Worm (Caenorhabditis elegans): Measurements from ENCODE around the gene eef-1A.1.

Gene eef-1A.1

DNA sequence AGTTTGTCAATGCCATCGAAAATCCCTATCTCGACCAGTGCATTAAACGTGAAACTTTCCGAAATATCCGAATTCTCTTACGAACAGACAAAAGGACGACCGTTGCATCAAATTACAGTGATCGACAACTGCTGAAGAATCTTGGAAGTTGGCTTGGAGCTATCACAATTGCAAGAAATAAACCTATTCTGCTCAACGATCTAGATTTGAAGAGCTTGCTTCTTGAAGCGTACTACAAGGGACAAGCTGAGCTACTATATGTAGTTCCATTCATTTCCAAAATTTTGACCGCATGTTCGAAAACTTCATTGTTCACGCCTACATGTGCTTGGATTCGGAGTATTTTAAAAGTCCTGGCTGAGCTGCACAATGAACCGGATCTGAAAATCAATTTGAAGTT lies 17.5 kb downstream of the eef-1A.1 start:
- no peak for TF ChIP-seq klf-2 (GFP tag; conservative IDR thresholded peaks at IDR 0.05)
- no peak for TF ChIP-seq ztf-29 (GFP tag; IDR thresholded peaks at IDR 0.05)
- TF ChIP-seq tab-1 (GFP tag; IDR thresholded peaks at IDR 0.05) = no peak
- no peak for TF ChIP-seq cog-1 (tag; optimal IDR thresholded peaks at IDR 0.05)
- TF ChIP-seq flt-1 (GFP tag; IDR thresholded peaks at IDR 0.05) = no peak

DNA sequence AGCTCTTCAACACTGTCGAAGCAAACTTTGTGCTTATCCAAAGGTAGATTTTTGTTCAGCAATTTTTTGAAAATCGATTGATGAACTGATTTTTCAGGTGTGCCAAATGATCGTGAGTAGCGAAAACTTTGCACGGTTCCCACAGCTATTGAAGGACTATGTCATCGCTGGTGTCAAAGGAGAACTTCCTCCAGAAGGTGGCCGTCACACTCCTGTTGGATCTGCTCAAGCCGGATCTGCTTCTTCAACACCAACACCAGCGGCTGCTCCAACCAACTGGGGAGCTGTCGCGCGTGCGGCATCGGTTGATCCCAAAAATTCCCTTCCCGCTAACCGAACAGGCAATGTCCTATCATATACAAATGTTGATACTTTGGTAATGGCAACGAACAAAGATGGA lies 18.1 kb downstream of the eef-1A.1 start:
- no peak for TF ChIP-seq ztf-23 (GFP tag; IDR thresholded peaks at IDR 0.05)
- TF ChIP-seq T22C8.4 (GFP tag; IDR thresholded peaks at IDR 0.05) = no peak
- TF ChIP-seq med-1 (GFP tag; optimal IDR thresholded peaks at IDR 0.05; ENCODE audit: insufficient read depth) = no peak
- TF ChIP-seq cog-1 (tag; optimal IDR thresholded peaks at IDR 0.05) = no peak
- TF ChIP-seq klf-2 (GFP tag; conservative IDR thresholded peaks at IDR 0.05) = no peak
- no peak for TF ChIP-seq ztf-29 (GFP tag; IDR thresholded peaks at IDR 0.05)
- TF ChIP-seq tab-1 (GFP tag; IDR thresholded peaks at IDR 0.05) = no peak
- no peak for TF ChIP-seq flt-1 (GFP tag; IDR thresholded peaks at IDR 0.05)
- no peak for TF ChIP-seq ref-1 (GFP tag; conservative IDR thresholded peaks at IDR 0.05)

DNA sequence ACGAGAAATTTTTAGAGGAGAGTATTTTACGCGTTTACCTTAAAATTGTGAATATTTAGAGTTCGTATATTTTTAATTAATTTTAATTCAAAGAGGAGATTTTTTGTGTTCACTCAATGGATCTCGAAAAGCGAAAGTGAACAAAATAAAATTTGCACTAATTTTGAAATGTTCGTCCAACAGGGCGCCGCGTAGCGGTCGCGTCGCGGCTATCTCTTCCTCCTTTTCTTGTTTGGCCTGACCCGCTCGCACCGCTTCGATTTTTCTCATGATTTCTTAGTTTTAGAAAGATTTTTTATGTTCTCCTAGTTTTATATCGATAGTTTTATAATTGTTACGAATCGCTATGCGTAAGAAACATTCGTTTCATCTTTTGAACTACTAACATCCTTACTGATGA lies 20.1 kb downstream of the eef-1A.1 start:
- TF ChIP-seq ref-1 (GFP tag; conservative IDR thresholded peaks at IDR 0.05) (no peak), ztf-23 (GFP tag; IDR thresholded peaks at IDR 0.05) (no peak), med-1 (GFP tag; optimal IDR thresholded peaks at IDR 0.05; ENCODE audit: insufficient read depth) (no peak), tab-1 (GFP tag; IDR thresholded peaks at IDR 0.05) (no peak), flt-1 (GFP tag; IDR thresholded peaks at IDR 0.05) (no peak), ztf-29 (GFP tag; IDR thresholded peaks at IDR 0.05) (no peak), klf-2 (GFP tag; conservative IDR thresholded peaks at IDR 0.05) (no peak), cog-1 (tag; optimal IDR thresholded peaks at IDR 0.05) (no peak), T22C8.4 (GFP tag; IDR thresholded peaks at IDR 0.05) (no peak)

DNA sequence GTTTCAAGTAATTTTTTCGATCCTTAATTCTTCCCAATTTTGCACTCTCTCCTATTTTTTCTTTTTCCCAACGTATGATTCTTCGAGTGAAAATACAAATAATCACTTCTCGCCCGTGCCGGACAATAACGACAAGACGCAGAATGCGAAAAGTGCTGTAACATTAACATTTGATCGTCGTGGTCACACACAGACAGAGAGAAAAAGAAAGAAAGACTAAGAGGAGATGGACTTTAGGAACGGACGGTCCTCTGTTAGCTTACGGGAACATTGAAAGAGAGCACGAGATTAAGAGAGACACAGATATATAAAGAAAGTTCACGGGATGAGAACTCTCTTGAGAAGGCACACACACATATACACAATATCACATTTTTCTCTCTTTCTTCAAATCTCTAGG lies 23.6 kb downstream of the eef-1A.1 start:
- TF ChIP-seq T22C8.4 (GFP tag; IDR thresholded peaks at IDR 0.05) (no peak), cog-1 (tag; optimal IDR thresholded peaks at IDR 0.05) (peak; percentile 44)

DNA sequence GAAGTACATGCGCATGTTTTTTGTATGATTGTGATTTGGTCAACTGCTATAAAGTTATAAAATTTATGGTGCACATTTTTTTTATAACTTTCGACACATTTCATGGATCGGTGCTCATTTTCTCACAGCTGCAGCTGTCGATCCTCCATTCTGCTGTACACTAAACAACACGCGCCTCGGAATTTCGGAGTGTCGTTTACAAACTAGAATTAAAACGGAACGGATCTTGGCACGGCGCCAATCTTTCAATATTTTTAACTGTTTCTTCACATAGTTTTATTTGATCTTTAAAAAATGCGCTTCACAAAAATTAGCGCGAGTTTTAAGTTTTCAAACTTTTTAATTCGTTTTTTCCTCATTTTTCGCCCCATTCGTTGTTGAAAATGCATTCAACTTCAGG lies 25.1 kb downstream of the eef-1A.1 start, which contains the start of gene let-711:
Gene let-711 (plus strand): TSS at position 337 of the 400 bp plus-strand sequence.
- TF ChIP-seq cog-1 (tag; optimal IDR thresholded peaks at IDR 0.05) (no peak), klf-2 (GFP tag; conservative IDR thresholded peaks at IDR 0.05) (no peak), med-1 (GFP tag; optimal IDR thresholded peaks at IDR 0.05; ENCODE audit: insufficient read depth) (no peak), ztf-29 (GFP tag; IDR thresholded peaks at IDR 0.05) (no peak), ztf-23 (GFP tag; IDR thresholded peaks at IDR 0.05) (no peak), ref-1 (GFP tag; conservative IDR thresholded peaks at IDR 0.05) (no peak), flt-1 (GFP tag; IDR thresholded peaks at IDR 0.05) (no peak), tab-1 (GFP tag; IDR thresholded peaks at IDR 0.05) (no peak), T22C8.4 (GFP tag; IDR thresholded peaks at IDR 0.05) (no peak)

DNA sequence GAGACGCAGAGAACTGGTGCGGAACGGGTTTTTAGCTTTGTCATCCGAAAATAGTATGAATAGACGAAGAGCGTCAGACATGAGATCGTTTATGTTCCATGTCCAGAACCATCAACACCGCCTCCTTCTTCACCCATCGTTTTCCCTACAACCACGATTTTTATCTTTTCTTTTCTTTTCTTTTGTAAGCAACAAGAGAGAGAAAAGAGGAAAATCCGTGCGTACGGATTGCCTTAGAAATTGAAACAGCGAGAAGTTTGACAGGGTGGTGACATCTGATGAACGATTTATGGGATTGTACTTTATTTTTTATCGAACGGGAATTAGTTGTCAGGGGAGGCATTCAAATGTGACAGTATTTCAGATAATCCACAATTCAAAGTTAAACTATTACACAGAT lies 25.8 kb downstream of the eef-1A.1 start, which contains the start of gene abu-13:
Gene abu-13 (minus strand): TSS at position 152 of the 400 bp plus-strand sequence.
- TF ChIP-seq ref-1 (GFP tag; conservative IDR thresholded peaks at IDR 0.05) (no peak), cog-1 (tag; optimal IDR thresholded peaks at IDR 0.05) (no peak), klf-2 (GFP tag; conservative IDR thresholded peaks at IDR 0.05) (no peak), tab-1 (GFP tag; IDR thresholded peaks at IDR 0.05) (no peak), flt-1 (GFP tag; IDR thresholded peaks at IDR 0.05) (no peak), T22C8.4 (GFP tag; IDR thresholded peaks at IDR 0.05) (no peak), ztf-29 (GFP tag; IDR thresholded peaks at IDR 0.05) (no peak), med-1 (GFP tag; optimal IDR thresholded peaks at IDR 0.05; ENCODE audit: insufficient read depth) (no peak), ztf-23 (GFP tag; IDR thresholded peaks at IDR 0.05) (no peak)

DNA sequence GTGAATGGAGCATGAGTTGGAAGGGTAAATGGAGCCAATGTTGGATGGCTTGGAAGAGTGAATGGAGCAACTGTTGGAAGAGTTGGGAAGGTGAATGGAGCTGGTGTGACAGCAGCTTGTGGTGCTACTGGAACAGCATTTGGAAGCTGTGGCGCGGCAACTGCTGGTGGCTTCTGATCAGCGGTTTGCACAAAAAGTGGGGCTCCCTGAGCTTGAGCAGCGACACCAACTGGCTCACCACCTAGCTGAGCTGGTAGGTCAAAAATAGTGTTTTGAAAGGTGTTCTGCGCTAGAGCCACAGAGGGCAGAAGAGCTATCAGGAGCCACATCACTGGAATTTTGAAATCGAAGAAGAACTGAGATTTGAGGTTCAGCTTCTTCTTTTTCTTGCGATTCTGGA lies 26.2 kb downstream of the eef-1A.1 start:
- TF ChIP-seq tab-1 (GFP tag; IDR thresholded peaks at IDR 0.05) (0 out of 2 replicates have a peak, but pooled peaks have one; percentile 46), ztf-29 (GFP tag; IDR thresholded peaks at IDR 0.05) (no peak)

DNA sequence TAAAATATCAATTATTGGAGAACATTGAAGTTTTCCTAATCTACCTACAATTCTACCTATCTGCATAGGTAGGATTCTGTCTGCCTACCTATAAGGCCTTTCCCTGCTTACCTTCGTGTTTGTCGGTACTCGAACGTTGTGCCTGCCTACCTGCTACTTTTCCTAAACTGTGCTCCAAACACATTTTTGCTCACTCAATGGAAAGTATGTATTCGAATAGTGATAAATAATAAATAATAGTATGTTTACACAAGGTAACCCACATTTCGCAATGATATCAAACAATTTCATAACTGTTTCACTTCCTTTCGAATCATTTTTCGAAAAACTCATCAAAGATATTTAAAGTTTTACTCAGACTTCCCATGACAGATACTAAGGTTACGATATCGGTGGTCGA lies 32.0 kb downstream of the eef-1A.1 start, which contains the start of gene F57B9.3:
Gene F57B9.3 (plus strand): TSS at position 301 of the 400 bp plus-strand sequence.
- no peak for TF ChIP-seq tab-1 (GFP tag; IDR thresholded peaks at IDR 0.05)
- no peak for TF ChIP-seq ref-1 (GFP tag; conservative IDR thresholded peaks at IDR 0.05)
- no peak for TF ChIP-seq ztf-23 (GFP tag; IDR thresholded peaks at IDR 0.05)
- no peak for TF ChIP-seq ztf-29 (GFP tag; IDR thresholded peaks at IDR 0.05)
- TF ChIP-seq med-1 (GFP tag; optimal IDR thresholded peaks at IDR 0.05; ENCODE audit: insufficient read depth) = no peak
- TF ChIP-seq klf-2 (GFP tag; conservative IDR thresholded peaks at IDR 0.05) = no peak
- TF ChIP-seq T22C8.4 (GFP tag; IDR thresholded peaks at IDR 0.05) = no peak
- no peak for TF ChIP-seq cog-1 (tag; optimal IDR thresholded peaks at IDR 0.05)
- TF ChIP-seq flt-1 (GFP tag; IDR thresholded peaks at IDR 0.05) = no peak

DNA sequence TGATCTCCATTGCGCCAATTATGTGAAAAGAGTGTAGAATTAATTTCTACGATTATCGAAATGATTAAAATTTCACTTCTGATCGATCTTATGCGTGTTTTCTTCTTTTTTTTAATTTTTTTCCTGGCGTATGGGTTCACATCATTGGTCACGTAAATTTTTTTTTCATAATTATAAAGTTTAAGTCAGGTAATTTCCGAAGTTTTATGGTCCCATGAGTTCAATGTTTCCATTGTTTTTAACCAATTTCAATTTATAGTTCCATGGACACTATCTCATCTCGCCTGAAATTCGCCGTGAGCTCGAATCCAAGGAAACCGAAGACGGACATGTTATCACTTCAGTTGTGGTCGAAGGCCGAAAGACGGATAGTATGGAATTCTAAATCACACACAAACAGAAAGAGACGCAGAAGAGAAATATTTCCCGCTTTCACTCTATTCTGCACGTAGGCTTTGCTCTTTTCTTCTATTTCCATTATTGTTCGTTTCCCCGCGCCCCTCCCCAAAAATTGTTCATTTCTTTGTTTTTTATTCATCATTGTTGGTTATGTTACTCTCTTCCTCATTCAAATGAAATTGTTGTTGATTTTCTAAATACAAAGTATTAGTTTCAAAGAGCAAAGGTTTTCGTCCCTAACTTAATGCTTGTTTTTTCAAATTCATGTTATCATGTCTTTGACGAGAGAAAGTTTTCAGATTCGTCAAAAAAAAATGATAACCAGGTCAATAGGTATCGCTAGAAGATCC lies 36.1 kb downstream of the eef-1A.1 start, which contains the start of the genes F57B9.8 and coq-2:
Gene F57B9.8 (minus strand): TSS at position 51 of the 749 bp plus-strand sequence.
Gene coq-2 (plus strand): TSS at position 699 of the 749 bp plus-strand sequence.
- TF ChIP-seq klf-2 (GFP tag; conservative IDR thresholded peaks at IDR 0.05) (no peak), ztf-23 (GFP tag; IDR thresholded peaks at IDR 0.05) (no peak), med-1 (GFP tag; optimal IDR thresholded peaks at IDR 0.05; ENCODE audit: insufficient read depth) (no peak), flt-1 (GFP tag; IDR thresholded peaks at IDR 0.05) (no peak), ztf-29 (GFP tag; IDR thresholded peaks at IDR 0.05) (no peak), ref-1 (GFP tag; conservative IDR thresholded peaks at IDR 0.05) (no peak), tab-1 (GFP tag; IDR thresholded peaks at IDR 0.05) (no peak), T22C8.4 (GFP tag; IDR thresholded peaks at IDR 0.05) (no peak), cog-1 (tag; optimal IDR thresholded peaks at IDR 0.05) (no peak)

DNA sequence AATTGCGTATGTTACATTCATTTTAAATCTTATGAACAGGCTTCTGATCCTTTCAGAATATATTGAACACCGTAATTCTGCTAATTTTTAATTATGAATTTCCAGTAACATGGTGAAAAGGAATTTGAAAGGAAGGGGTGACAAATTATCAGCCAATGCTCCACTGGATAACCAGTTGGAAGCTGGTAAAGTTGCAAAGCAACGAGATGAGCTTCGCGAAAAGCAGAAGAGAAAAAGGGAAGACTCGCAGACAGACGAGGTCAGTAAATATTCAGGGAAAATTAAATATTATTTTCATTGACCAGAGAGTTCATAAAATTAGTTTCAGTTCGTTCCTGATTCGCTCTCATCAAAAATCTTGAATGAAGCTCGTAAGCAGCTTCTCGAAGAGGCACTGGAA lies 39.6 kb downstream of the eef-1A.1 start, which contains the start of gene byn-1:
Gene byn-1 (plus strand): TSS at position 106 of the 400 bp plus-strand sequence.
- TF ChIP-seq ref-1 (GFP tag; conservative IDR thresholded peaks at IDR 0.05) (no peak), ztf-29 (GFP tag; IDR thresholded peaks at IDR 0.05) (no peak), cog-1 (tag; optimal IDR thresholded peaks at IDR 0.05) (no peak), T22C8.4 (GFP tag; IDR thresholded peaks at IDR 0.05) (no peak), ztf-23 (GFP tag; IDR thresholded peaks at IDR 0.05) (no peak), med-1 (GFP tag; optimal IDR thresholded peaks at IDR 0.05; ENCODE audit: insufficient read depth) (no peak), tab-1 (GFP tag; IDR thresholded peaks at IDR 0.05) (no peak), klf-2 (GFP tag; conservative IDR thresholded peaks at IDR 0.05) (no peak), flt-1 (GFP tag; IDR thresholded peaks at IDR 0.05) (no peak)
